Worm (Caenorhabditis elegans) whole organism, L4 larva: ENCODE results near the gene srv-19.

Experiments
- F44E2.7 ChIP-seq: fragments of 200-800 bp; sonication (Bioruptor generic); IDR thresholded peaks from 2 replicates; pipeline ENCODE4 v2.1.2; 2022; ENCODE audit warnings: missing genetic modification characterization, missing compliant biosample characterization
- ces-1 ChIP-seq: fragments of 150-350 bp; sonication (generic microtip); optimal IDR thresholded peaks from 4 replicates; lab custom pipeline; 2014; ENCODE audit warnings: missing biosample characterization, missing genetic modification reagents, missing genetic modification characterization
- dmd-8 ChIP-seq: fragments of 200-800 bp; sonication (Bioruptor generic); IDR thresholded peaks from 2 replicates; pipeline ENCODE4 v1.3.6; 2022; ENCODE audit warnings: missing genetic modification characterization, missing compliant biosample characterization
- hif-1 ChIP-seq, 2 experiments: sonication (generic microtip); optimal IDR thresholded peaks; 2 replicates each; lab custom pipeline; 2016 to 2017; ENCODE audit warnings: missing compliant biosample characterization in 2 of 2, missing genetic modification characterization in 2 of 2, missing genetic modification reagents in 2 of 2, missing genotype in 2 of 2, mild to moderate bottlenecking in 1 of 2
- mdl-1 ChIP-seq, 2 experiments: fragments of 150-350 bp in 1 of 2; sonication (generic microtip) in 1 of 2; optimal IDR thresholded peaks; 2 replicates each; lab custom pipeline; 2014 to 2017; ENCODE audit warnings: missing biosample characterization in 2 of 2, missing genetic modification characterization in 2 of 2
- nhr-10 ChIP-seq: fragments of 150-350 bp; optimal IDR thresholded peaks from 2 replicates; lab custom pipeline; 2014; ENCODE audit warnings: missing biosample characterization, missing genetic modification characterization
- nhr-11 ChIP-seq: fragments of 150-350 bp; optimal IDR thresholded peaks from 2 replicates; lab custom pipeline; 2014; ENCODE audit warnings: missing biosample characterization, missing genetic modification characterization
- nhr-76 ChIP-seq: fragments of 150-350 bp; optimal IDR thresholded peaks from 2 replicates; lab custom pipeline; 2014; ENCODE audit warnings: missing biosample characterization, missing genetic modification characterization
- zag-1 ChIP-seq: fragments of 150-350 bp; optimal IDR thresholded peaks from 2 replicates; lab custom pipeline; 2014; ENCODE audit warnings: missing biosample characterization, missing genetic modification characterization
- ztf-11 ChIP-seq: fragments of 150-350 bp; optimal IDR thresholded peaks from 2 replicates; lab custom pipeline; 2014; ENCODE audit warnings: missing biosample characterization, missing genetic modification characterization

ce11 chrIV:5903305-5903778 is 29.6 kb upstream of the srv-19 start, which contains the start of gene H04M03.12:
- no peak for TF ChIP-seq nhr-76 (tag; lab: Kevin White, UChicago)
- no peak for TF ChIP-seq nhr-11 (tag; lab: Kevin White, UChicago)
- no peak for TF ChIP-seq nhr-10 (tag; lab: Kevin White, UChicago)
- TF ChIP-seq mdl-1 (tag; optimal IDR thresholded peaks at IDR 0.05; lab: Kevin White, UChicago) = no peak
- TF ChIP-seq hif-1 (tag; optimal IDR thresholded peaks at IDR 0.05; lab: Kevin White, UChicago) = no peak
- no peak for TF ChIP-seq F44E2.7
- TF ChIP-seq ces-1 = no peak
- TF ChIP-seq dmd-8 (GFP tag; lab: Robert Waterston, UW) = no peak
- no peak for TF ChIP-seq zag-1 (tag; lab: Kevin White, UChicago)
- TF ChIP-seq ztf-11 (tag; lab: Kevin White, UChicago) = no peak
